Worm (Caenorhabditis elegans): ENCODE data around the gene C10C6.7.

The C10C6.7 gene

DNA sequence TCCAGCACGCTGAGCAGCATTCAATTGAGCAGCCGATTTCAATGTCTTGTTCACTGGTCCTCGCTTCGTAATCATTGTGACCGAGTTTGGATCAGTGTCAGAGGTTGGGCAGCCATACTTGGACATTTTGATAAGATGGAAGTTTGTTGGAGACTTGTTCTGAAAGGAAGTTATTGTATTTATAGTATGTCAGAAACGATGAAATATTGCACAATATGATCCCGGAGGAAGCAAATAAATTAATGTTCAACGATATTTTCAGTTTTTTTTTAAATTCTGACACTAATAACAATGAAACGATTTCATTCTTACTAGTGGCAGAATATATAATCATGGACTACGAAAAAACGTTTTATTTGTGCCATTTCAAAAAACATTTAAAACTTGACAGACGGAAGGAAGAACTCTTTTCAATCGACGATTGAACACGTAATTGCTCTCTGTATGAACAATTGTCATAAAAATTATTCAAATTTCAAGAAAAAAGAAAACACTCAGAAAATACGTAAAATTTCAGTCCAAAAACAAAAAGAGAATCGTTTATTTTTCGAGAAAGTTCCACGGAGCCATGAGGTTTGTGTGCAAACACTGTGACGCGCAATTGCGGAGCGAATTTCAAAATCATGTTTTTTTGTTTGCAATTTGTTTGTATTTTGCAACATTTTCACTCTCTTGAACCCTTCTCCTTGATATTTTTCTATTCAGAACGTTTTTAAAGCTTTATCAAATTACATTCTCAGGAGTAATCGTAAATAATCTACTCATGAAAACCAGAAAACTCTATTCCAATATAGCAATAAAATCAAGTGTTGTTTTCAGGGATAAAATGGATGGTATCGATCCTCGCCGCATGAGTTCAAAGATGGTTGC, 12.9 kb upstream of the C10C6.7 start, which contains the start of the genes mbf-1 and nse-4:
Gene mbf-1, minus strand, starts transcription at position 343 of the 870 bp plus-strand sequence.
Gene nse-4, plus strand, starts transcription at position 820 of the 870 bp plus-strand sequence.
- peak; percentile 95 for TF ChIP-seq W03F9.2 (tag; optimal IDR thresholded peaks at IDR 0.05)
- TF ChIP-seq dao-5 (tag; optimal IDR thresholded peaks at IDR 0.05) = no peak

- no peak for TF ChIP-seq him-1 (tag; optimal IDR thresholded peaks at IDR 0.05)
- no peak for TF ChIP-seq dao-5 (tag; optimal IDR thresholded peaks at IDR 0.05)
- TF ChIP-seq W03F9.2 (tag; optimal IDR thresholded peaks at IDR 0.05) = no peak
Observed at ce11 chrIV:11479095-11479494, 11.8 kb upstream of the C10C6.7 start, which contains the start of gene catp-8. TSS of gene catp-8 (minus strand) at chrIV:11479251.

DNA sequence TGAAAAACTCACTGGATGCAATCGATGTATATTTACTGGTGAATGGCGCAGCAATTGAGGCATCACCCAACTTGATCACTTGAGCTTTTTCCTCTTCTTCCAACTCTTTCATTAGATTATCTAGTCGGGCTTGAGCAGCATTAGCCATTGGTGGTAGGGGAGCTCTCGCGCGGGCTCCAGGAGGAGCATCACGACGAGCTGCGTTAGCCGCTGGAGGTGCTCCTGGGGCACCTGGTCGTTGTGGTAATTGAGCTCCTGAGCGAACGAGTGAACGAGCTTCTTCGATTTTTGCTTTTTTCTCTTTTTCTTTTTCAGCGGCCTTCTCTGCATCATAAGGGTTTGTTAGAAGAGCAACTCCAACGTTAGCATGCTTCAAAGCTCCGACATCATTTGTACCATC, 7.8 kb upstream of the C10C6.7 start:
- TF ChIP-seq W03F9.2 (tag; optimal IDR thresholded peaks at IDR 0.05) = no peak
- no peak for TF ChIP-seq dao-5 (tag; optimal IDR thresholded peaks at IDR 0.05)
- TF ChIP-seq him-1 (tag; optimal IDR thresholded peaks at IDR 0.05) = no peak

- TF ChIP-seq him-1 (tag; optimal IDR thresholded peaks at IDR 0.05) = peak; percentile 81
- TF ChIP-seq W03F9.2 (tag; optimal IDR thresholded peaks at IDR 0.05) = peak; percentile 56
- peak; percentile 91 for TF ChIP-seq dao-5 (tag; optimal IDR thresholded peaks at IDR 0.05)
Observed at ce11 chrIV:11474067-11474466, 6.8 kb upstream of the C10C6.7 start.

ce11 chrIV:11472023-11472422, 4.7 kb upstream of the C10C6.7 start:
- TF ChIP-seq dao-5 (tag; optimal IDR thresholded peaks at IDR 0.05) (no peak), him-1 (tag; optimal IDR thresholded peaks at IDR 0.05) (no peak), W03F9.2 (tag; optimal IDR thresholded peaks at IDR 0.05) (no peak)

ce11 chrIV:11469698-11470591, 2.6 kb upstream of the C10C6.7 start, which contains the start of the genes C10C6.13 and wht-2:
TSS of gene C10C6.13 (minus strand) at chrIV:11469748.
TSS of gene wht-2 (plus strand) at chrIV:11470436.
- TF ChIP-seq dao-5 (tag; optimal IDR thresholded peaks at IDR 0.05) (no peak), W03F9.2 (tag; optimal IDR thresholded peaks at IDR 0.05) (no peak), him-1 (tag; optimal IDR thresholded peaks at IDR 0.05) (no peak)

DNA sequence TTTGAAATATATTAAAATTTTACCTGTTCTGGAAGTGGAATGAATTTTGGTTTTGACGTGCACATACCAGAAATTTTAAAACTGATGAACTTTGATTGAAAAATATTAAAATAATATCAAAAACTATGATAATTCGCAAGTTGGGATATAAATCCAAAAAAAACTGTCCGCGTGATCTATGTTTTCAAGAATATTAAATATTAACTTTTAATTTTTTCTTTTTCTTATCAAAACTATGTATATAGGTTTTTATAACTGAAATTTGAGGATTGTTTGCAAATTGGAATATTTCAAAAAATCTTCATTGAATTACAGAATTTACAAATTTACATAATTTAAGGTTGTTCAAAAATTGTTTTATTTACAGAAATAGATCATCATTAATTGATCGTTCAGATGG, 2.2 kb downstream of the C10C6.7 start, which contains the start of gene C10C6.3:
Gene C10C6.3, minus strand, starts transcription at position 101 of the 400 bp plus-strand sequence.
- no peak for TF ChIP-seq dao-5 (tag; optimal IDR thresholded peaks at IDR 0.05)
- no peak for TF ChIP-seq W03F9.2 (tag; optimal IDR thresholded peaks at IDR 0.05)
- TF ChIP-seq him-1 (tag; optimal IDR thresholded peaks at IDR 0.05) = no peak

DNA sequence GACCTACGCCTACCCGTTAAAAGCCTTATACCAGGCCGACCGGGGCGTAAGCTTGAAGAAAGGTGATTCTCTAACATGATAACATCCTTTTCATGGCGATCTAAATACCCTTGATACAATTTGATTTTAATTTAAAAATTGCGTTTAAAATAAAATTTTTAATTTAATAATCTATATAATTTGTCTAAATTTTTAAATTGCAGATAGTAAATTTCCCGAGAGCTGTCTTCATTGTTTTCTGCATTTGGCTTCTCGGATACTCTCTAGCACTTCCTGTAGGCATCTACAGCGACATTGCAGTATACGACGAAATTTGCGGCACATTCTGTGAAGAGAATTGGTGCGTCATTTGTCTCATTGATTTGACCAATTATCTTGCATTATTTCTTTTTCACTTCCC, 6.0 kb downstream of the C10C6.7 start:
- TF ChIP-seq him-1 (tag; optimal IDR thresholded peaks at IDR 0.05) (no peak), dao-5 (tag; optimal IDR thresholded peaks at IDR 0.05) (no peak), W03F9.2 (tag; optimal IDR thresholded peaks at IDR 0.05) (no peak)

ce11 chrIV:11459684-11460083, 7.6 kb downstream of the C10C6.7 start, which contains the start of gene npr-3:
TSS of gene npr-3 (plus strand) at chrIV:11459984.
- no peak for TF ChIP-seq him-1 (tag; optimal IDR thresholded peaks at IDR 0.05)

DNA sequence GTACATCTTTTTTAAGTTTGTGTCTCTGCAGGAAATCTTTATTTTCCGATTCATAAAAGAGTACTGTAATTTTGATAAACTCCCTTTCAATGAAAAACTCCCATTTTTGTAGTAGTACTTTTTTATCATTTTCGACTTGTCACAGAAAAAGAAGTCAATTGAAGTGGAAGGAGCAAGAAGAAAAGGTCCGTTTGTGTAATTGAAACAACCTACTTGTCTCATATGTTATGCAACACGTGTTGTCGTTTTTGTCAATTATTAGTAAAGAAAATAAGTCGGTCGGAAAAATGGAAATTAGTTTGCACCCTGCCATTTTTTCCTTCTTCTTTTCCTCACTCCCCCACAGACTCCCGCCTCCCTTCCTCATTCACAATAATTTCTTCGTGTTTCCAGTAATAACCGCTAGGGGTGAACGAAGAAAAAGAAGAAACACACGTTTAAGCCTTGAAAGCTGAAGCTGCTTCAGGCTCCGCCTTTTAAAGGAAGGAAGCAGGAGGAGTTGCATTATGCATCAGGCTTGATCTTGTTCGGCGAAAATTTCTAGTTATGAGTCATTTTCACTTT, 8.5 kb downstream of the C10C6.7 start:
- no peak for TF ChIP-seq him-1 (tag; optimal IDR thresholded peaks at IDR 0.05)
- no peak for TF ChIP-seq W03F9.2 (tag; optimal IDR thresholded peaks at IDR 0.05)
- no peak for TF ChIP-seq dao-5 (tag; optimal IDR thresholded peaks at IDR 0.05)

ce11 chrIV:11455824-11456223, 11.5 kb downstream of the C10C6.7 start:
- no peak for TF ChIP-seq dao-5 (tag; optimal IDR thresholded peaks at IDR 0.05)
- no peak for TF ChIP-seq W03F9.2 (tag; optimal IDR thresholded peaks at IDR 0.05)
- no peak for TF ChIP-seq him-1 (tag; optimal IDR thresholded peaks at IDR 0.05)

DNA sequence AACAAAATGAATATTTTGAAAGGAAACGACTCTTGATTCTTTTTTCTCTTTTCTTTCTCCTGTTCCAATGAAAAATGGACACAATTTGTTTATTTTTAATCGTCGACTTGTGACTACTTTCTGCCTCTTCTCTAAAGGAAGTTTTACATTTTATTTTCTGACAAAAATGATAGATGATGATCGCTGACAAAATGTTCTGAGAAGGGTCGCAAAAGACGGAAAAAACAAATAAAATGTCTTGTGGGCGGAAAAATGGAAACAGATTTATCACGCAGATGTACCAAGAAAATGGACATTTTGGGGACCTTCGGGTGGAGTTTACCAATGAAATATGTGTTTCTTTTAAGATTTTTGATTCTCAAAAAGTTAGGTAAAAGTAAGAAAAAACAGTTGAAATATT, 14.4 kb downstream of the C10C6.7 start:
- no peak for TF ChIP-seq him-1 (tag; optimal IDR thresholded peaks at IDR 0.05)

DNA sequence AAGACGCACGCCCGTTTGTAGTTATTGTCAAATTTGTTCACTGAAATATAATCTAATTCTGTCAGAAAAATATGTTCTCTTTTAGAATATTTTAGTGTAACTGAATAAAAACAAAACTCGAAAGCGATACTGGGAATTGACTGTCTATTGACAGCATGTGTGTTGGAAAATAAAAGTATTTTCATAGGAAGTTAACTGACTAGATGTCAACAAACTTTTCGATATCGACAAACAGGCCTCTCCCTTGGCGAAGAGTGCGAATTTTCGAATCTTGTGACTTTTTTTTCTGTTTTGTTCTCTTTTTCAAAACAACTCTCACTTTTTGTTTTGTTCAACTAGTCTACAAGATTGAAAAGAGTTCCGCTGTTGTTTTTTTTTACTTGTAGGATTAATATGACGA, 29.1 kb downstream of the C10C6.7 start:
- TF ChIP-seq him-1 (tag; optimal IDR thresholded peaks at IDR 0.05) (no peak), W03F9.2 (tag; optimal IDR thresholded peaks at IDR 0.05) (no peak), dao-5 (tag; optimal IDR thresholded peaks at IDR 0.05) (no peak)
